Fruit fly (Drosophila melanogaster) whole organism, embryonic: ENCODE measurements around the gene CG6055.

Experiments
- C15 ChIP-seq: fragments of 200-800 bp; sonication (Bioruptor generic); IDR thresholded peaks from 3 replicates; pipeline ENCODE4 v1.3.6; 2022; ENCODE audit warnings: missing biosample characterization, missing genetic modification characterization
- CG1024 ChIP-seq: fragments of 200-800 bp; sonication (Bioruptor generic); IDR thresholded peaks from 2 replicates; pipeline ENCODE4 v1.3.6; 2022; ENCODE audit warnings: missing biosample characterization, missing genetic modification characterization
- CG10543 ChIP-seq: fragments of 200-800 bp; sonication (Bioruptor generic); optimal IDR thresholded peaks from 3 replicates; lab custom pipeline; 2017; ENCODE audit warnings: missing biosample characterization, mild to moderate bottlenecking, missing genetic modification characterization, moderate library complexity
- CG11247 ChIP-seq: fragments of 200-800 bp; sonication (Bioruptor generic); IDR thresholded peaks from 2 replicates; pipeline ENCODE4 v1.3.6; 2022; ENCODE audit warnings: missing biosample characterization, missing genetic modification characterization
- CG14710 ChIP-seq: fragments of 200-800 bp; sonication (Bioruptor generic); optimal IDR thresholded peaks from 3 replicates; lab custom pipeline; 2019; ENCODE audit warnings: missing biosample characterization, mild to moderate bottlenecking, missing genetic modification characterization, moderate library complexity
- CG1529 ChIP-seq: fragments of 200-800 bp; sonication (Bioruptor generic); optimal IDR thresholded peaks from 3 replicates; lab custom pipeline; 2018; ENCODE audit warnings: missing biosample characterization, missing genetic modification characterization
- CG17361 ChIP-seq: fragments of 200-800 bp; sonication (Bioruptor generic); IDR thresholded peaks from 3 replicates; pipeline ENCODE4 v1.3.6; 2022; ENCODE audit warnings: missing biosample characterization, missing genetic modification characterization
- CG18476 ChIP-seq: fragments of 200-800 bp; sonication (Bioruptor generic); optimal IDR thresholded peaks from 2 replicates; lab custom pipeline; 2016; ENCODE audit warnings: missing biosample characterization, mild to moderate bottlenecking, missing genetic modification characterization
- CG2199 ChIP-seq: fragments of 200-800 bp; sonication (Bioruptor generic); IDR thresholded peaks from 3 replicates; pipeline ENCODE4 v1.3.6; 2022; ENCODE audit warnings: missing biosample characterization, missing genetic modification characterization
- CG31365 ChIP-seq: fragments of 200-800 bp; sonication (Bioruptor generic); optimal IDR thresholded peaks from 2 replicates; lab custom pipeline; 2018; ENCODE audit warnings: missing biosample characterization, mild to moderate bottlenecking, missing genetic modification characterization
- CG3407 ChIP-seq: fragments of 200-800 bp; sonication (Bioruptor generic); optimal IDR thresholded peaks from 2 replicates; lab custom pipeline; 2018; ENCODE audit warnings: missing biosample characterization, mild to moderate bottlenecking, missing genetic modification characterization
- CG34422 ChIP-seq: fragments of 200-800 bp; sonication (Bioruptor generic); IDR thresholded peaks from 3 replicates; pipeline ENCODE4 v1.3.6; 2022; ENCODE audit warnings: missing biosample characterization, missing genetic modification characterization
- CG5245 ChIP-seq: fragments of 200-800 bp; sonication (Bioruptor generic); optimal IDR thresholded peaks from 3 replicates; lab custom pipeline; 2016; ENCODE audit warnings: missing biosample characterization, missing genetic modification characterization
- CG6654 ChIP-seq: fragments of 200-800 bp; sonication (Bioruptor generic); optimal IDR thresholded peaks from 2 replicates; lab custom pipeline; 2017; ENCODE audit warnings: missing biosample characterization, mild to moderate bottlenecking, missing genetic modification characterization
- CG6689 ChIP-seq: fragments of 200-800 bp; sonication (Bioruptor generic); IDR thresholded peaks from 2 replicates; pipeline ENCODE4 v1.3.6; 2022; ENCODE audit warnings: missing biosample characterization, missing genetic modification characterization
- CG6791 ChIP-seq: fragments of 200-800 bp; sonication (Bioruptor generic); IDR thresholded peaks from 3 replicates; pipeline ENCODE4 v1.3.6; 2022; ENCODE audit warnings: missing biosample characterization, missing genetic modification characterization; ENCODE audit not compliant: partially characterized antibody
- CG7556 ChIP-seq: fragments of 200-800 bp; sonication (Bioruptor generic); optimal IDR thresholded peaks from 2 replicates; lab custom pipeline; 2017; ENCODE audit warnings: missing biosample characterization, mild to moderate bottlenecking, missing genetic modification characterization
- CG8478 ChIP-seq: fragments of >200 bp; optimal IDR thresholded peaks from 2 replicates; lab custom pipeline; 2018
- CHES-1-like ChIP-seq: fragments of 200-800 bp; sonication (Bioruptor generic); optimal IDR thresholded peaks from 2 replicates; lab custom pipeline; 2016; ENCODE audit warnings: missing biosample characterization, missing genetic modification characterization
- CTCF ChIP-seq: fragments of 200-800 bp; sonication (Bioruptor generic); optimal IDR thresholded peaks from 2 replicates; lab custom pipeline; 2017; ENCODE audit warnings: missing biosample characterization, mild to moderate bottlenecking, missing genetic modification characterization, moderate library complexity
- Dip2 ChIP-seq: fragments of 200-800 bp; sonication (Bioruptor generic); IDR thresholded peaks from 2 replicates; pipeline ENCODE4 v1.3.6; 2022; ENCODE audit warnings: missing biosample characterization, missing genetic modification characterization
- HHEX ChIP-seq: fragments of 200-800 bp; sonication (Bioruptor generic); optimal IDR thresholded peaks from 3 replicates; lab custom pipeline; 2017; ENCODE audit warnings: missing biosample characterization, mild to moderate bottlenecking, missing genetic modification characterization, missing genetic modification reagents
- Kr ChIP-seq: fragments of 200-800 bp; sonication (Bioruptor generic); optimal IDR thresholded peaks from 2 replicates; lab custom pipeline; 2017; ENCODE audit warnings: missing biosample characterization, mild to moderate bottlenecking, missing genetic modification characterization
- Lpt ChIP-seq: fragments of >200 bp; optimal IDR thresholded peaks from 2 replicates; lab custom pipeline; 2018; ENCODE audit warnings: missing biosample characterization, missing genetic modification characterization
- NC2α ChIP-seq: fragments of 200-800 bp; sonication (Bioruptor generic); optimal IDR thresholded peaks from 2 replicates; lab custom pipeline; 2016; ENCODE audit warnings: missing biosample characterization, missing genetic modification characterization
- NFAT ChIP-seq: fragments of 200-800 bp; sonication (Bioruptor generic); IDR thresholded peaks from 2 replicates; pipeline ENCODE4 v1.3.6; 2022; ENCODE audit warnings: missing biosample characterization, missing genetic modification characterization
- Nf-YA ChIP-seq: fragments of 200-800 bp; sonication (Bioruptor generic); IDR thresholded peaks from 2 replicates; pipeline ENCODE4 v1.3.6; 2022; ENCODE audit warnings: missing biosample characterization, missing genetic modification characterization
- Nf-YB ChIP-seq: fragments of 200-800 bp; sonication (Bioruptor generic); optimal IDR thresholded peaks from 3 replicates; lab custom pipeline; 2019; ENCODE audit warnings: missing biosample characterization, mild to moderate bottlenecking, missing genetic modification characterization, moderate library complexity
- TFAM ChIP-seq: fragments of 200-800 bp; sonication (Bioruptor generic); optimal IDR thresholded peaks from 2 replicates; lab custom pipeline; 2017; ENCODE audit warnings: missing biosample characterization, missing genetic modification characterization, inconsistent platforms
- al ChIP-seq: fragments of 200-800 bp; sonication (Bioruptor generic); IDR thresholded peaks from 2 replicates; pipeline ENCODE4 v1.3.6; 2022; ENCODE audit warnings: missing biosample characterization, missing genetic modification characterization
- ase ChIP-seq: fragments of 200-800 bp; sonication (Bioruptor generic); IDR thresholded peaks from 3 replicates; pipeline ENCODE4 v1.3.6; 2022; ENCODE audit warnings: missing biosample characterization, missing genetic modification characterization
- ash1 ChIP-seq: fragments of 200-800 bp; sonication (Bioruptor generic); optimal IDR thresholded peaks from 2 replicates; lab custom pipeline; 2018; ENCODE audit warnings: missing biosample characterization, mild to moderate bottlenecking, missing genetic modification characterization
- az2 ChIP-seq: fragments of 200-800 bp; sonication (Bioruptor generic); optimal IDR thresholded peaks from 3 replicates; lab custom pipeline; 2016; ENCODE audit warnings: missing biosample characterization, missing genetic modification characterization
- cg ChIP-seq: fragments of 200-800 bp; sonication (Bioruptor generic); optimal IDR thresholded peaks from 3 replicates; lab custom pipeline; 2019; ENCODE audit warnings: missing biosample characterization, mild to moderate bottlenecking, missing genetic modification characterization, moderate library complexity
- ci ChIP-seq: fragments of 200-800 bp; sonication (Bioruptor generic); IDR thresholded peaks from 3 replicates; pipeline ENCODE4 v1.3.6; 2022; ENCODE audit warnings: missing biosample characterization, missing genetic modification characterization
- danr ChIP-seq: fragments of 200-800 bp; sonication (Bioruptor generic); IDR thresholded peaks from 2 replicates; pipeline ENCODE4 v1.3.6; 2022; ENCODE audit warnings: missing biosample characterization, missing genetic modification characterization
- dm ChIP-seq: fragments of 200-800 bp; sonication (Bioruptor generic); optimal IDR thresholded peaks from 3 replicates; lab custom pipeline; 2016; ENCODE audit warnings: missing biosample characterization, missing genetic modification characterization
- fd64A ChIP-seq: fragments of 200-800 bp; sonication (Bioruptor generic); optimal IDR thresholded peaks from 3 replicates; lab custom pipeline; 2018; ENCODE audit warnings: missing biosample characterization, mild to moderate bottlenecking, missing genetic modification characterization
- fd96Cb ChIP-seq: fragments of 200-800 bp; sonication (Bioruptor generic); optimal IDR thresholded peaks from 2 replicates; lab custom pipeline; 2018; ENCODE audit warnings: missing biosample characterization, mild to moderate bottlenecking, missing genetic modification characterization, moderate library complexity
- fu2 ChIP-seq: fragments of 200-800 bp; sonication (Bioruptor generic); optimal IDR thresholded peaks from 2 replicates; lab custom pipeline; 2016; ENCODE audit warnings: missing biosample characterization, missing genetic modification characterization
- gem ChIP-seq: fragments of 200-800 bp; sonication (Bioruptor generic); optimal IDR thresholded peaks from 2 replicates; lab custom pipeline; 2019; ENCODE audit warnings: missing biosample characterization, mild to moderate bottlenecking, missing genetic modification characterization, moderate library complexity
- knrl ChIP-seq: fragments of 200-800 bp; sonication (Bioruptor generic); IDR thresholded peaks from 3 replicates; pipeline ENCODE4 v1.3.6; 2022; ENCODE audit warnings: missing biosample characterization, missing genetic modification characterization; ENCODE audit not compliant: partially characterized antibody
- lola ChIP-seq, 3 experiments: fragments of >200 bp in 2 of 3; fragments of 200-800 bp in 1 of 3; sonication (Bioruptor generic) in 1 of 3; optimal IDR thresholded peaks; 2 replicates each; lab custom pipeline; 2017 to 2019; ENCODE audit warnings: missing biosample characterization in 3 of 3, missing genetic modification characterization in 3 of 3, mild to moderate bottlenecking in 1 of 3, moderate library complexity in 1 of 3
- nau ChIP-seq: fragments of 200-800 bp; sonication (Bioruptor generic); optimal IDR thresholded peaks from 3 replicates; lab custom pipeline; 2017; ENCODE audit warnings: missing biosample characterization, mild to moderate bottlenecking, missing genetic modification characterization, missing genetic modification reagents
- oc ChIP-seq: fragments of 200-800 bp; sonication (Bioruptor generic); optimal IDR thresholded peaks from 2 replicates; lab custom pipeline; 2018; ENCODE audit warnings: missing biosample characterization, mild to moderate bottlenecking, missing genetic modification characterization, moderate library complexity
- pho ChIP-seq: fragments of 200-800 bp; sonication (Bioruptor generic); optimal IDR thresholded peaks from 2 replicates; lab custom pipeline; 2016; ENCODE audit warnings: missing biosample characterization, missing genetic modification characterization
- pum ChIP-seq: fragments of 200-800 bp; sonication (Bioruptor generic); optimal IDR thresholded peaks from 2 replicates; lab custom pipeline; 2016; ENCODE audit warnings: missing biosample characterization, missing genetic modification characterization
- repo ChIP-seq: fragments of 200-800 bp; sonication (Bioruptor generic); optimal IDR thresholded peaks from 2 replicates; lab custom pipeline; 2016; ENCODE audit warnings: missing biosample characterization, missing genetic modification characterization
- tup ChIP-seq: fragments of 200-800 bp; sonication (Bioruptor generic); optimal IDR thresholded peaks from 2 replicates; lab custom pipeline; 2016; ENCODE audit warnings: missing biosample characterization, mild to moderate bottlenecking, missing genetic modification characterization, moderate library complexity
- zen ChIP-seq: fragments of 200-800 bp; sonication (Bioruptor generic); optimal IDR thresholded peaks from 3 replicates; lab custom pipeline; 2018; ENCODE audit warnings: missing biosample characterization, mild to moderate bottlenecking, missing genetic modification characterization, moderate library complexity

CG6055 gene

DNA sequence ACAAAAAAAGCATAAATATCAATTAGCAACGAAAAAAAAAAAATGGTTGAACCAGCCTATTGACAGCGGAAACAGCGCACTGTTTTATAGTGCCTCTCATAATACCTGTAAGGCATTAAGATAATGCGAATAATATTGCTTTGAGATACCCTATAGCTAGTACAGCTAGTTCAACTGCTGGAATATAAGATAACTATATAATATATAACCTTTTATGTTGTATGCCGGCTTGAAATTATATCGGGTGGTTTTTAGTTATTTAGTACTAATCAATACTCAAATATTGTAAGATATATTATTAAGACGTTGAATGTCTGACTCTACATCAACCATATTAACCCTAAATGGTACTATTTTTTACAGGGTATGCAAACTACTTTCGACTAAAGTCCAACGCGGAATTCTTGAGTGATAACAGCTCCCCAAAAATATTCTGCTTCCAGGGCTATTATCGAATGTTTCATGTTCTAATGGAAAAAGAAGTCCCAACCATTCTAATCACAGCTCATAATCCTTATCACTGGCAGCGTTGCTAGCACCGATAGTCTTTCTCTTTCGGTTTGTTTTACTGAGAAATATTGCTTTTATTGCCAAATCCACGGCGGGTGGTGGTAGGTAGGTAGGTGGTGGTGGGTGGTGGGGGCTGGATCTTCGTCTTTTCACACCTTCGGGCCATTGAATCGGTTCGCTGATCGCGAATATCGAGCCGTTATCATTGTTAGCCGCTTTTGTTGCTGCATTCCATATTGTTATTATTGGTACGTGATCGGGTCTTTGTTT, 32.2 kb upstream of the CG6055 start (continued):
- TF ChIP-seq CG2199 (GFP tag; lab: Robert Waterston, UW) (no peak), CHES-1-like (GFP tag; lab: Kevin White, UChicago) (no peak), repo (no peak), CG31365 (no peak), ci (GFP tag; lab: Robert Waterston, UW) (peak; percentile 75; the same call in 2 of the 3 replicates), Dip2 (no peak), CG18476 (GFP tag; lab: Kevin White, UChicago) (peak; percentile 71), pum (no peak), lola (GFP tag; optimal IDR thresholded peaks at IDR 0.05; lab: Kevin White, UChicago) (peak in 1 of 3 experiments; percentile 32), CG14710 (tag; lab: Kevin White, UChicago) (no peak), CG6654 (GFP tag; lab: Kevin White, UChicago) (no peak), CG6791 (GFP tag; lab: Robert Waterston, UW) (no peak), knrl (no peak), CG7556 (peak; percentile 82), pho (GFP tag; lab: Kevin White, UChicago) (peak; percentile 51), gem (tag; lab: Kevin White, UChicago) (peak; percentile 89), ash1 (GFP tag; lab: Kevin White, UChicago) (no peak), Nf-YA (GFP tag; lab: Robert Waterston, UW) (peak; percentile 62; the same call in 1 of the 2 replicates), CG17361 (GFP tag; lab: Robert Waterston, UW) (peak; percentile 69), NFAT (peak; percentile 62; the same call in 1 of the 2 replicates), oc (peak; percentile 48), fd64A (GFP tag; lab: Kevin White, UChicago) (no peak), CG6689 (GFP tag; lab: Robert Waterston, UW) (peak; percentile 46; the same call in 1 of the 2 replicates), CTCF (GFP tag; lab: Kevin White, UChicago) (no peak), Kr (GFP tag; lab: Kevin White, UChicago) (no peak), zen (tag; lab: Kevin White, UChicago) (no peak), CG1024 (GFP tag; lab: Robert Waterston, UW) (0 out of 2 replicates have a peak, but pooled peaks have one; percentile 45), ase (GFP tag; lab: Robert Waterston, UW) (0 out of 3 replicates have a peak, but pooled peaks have one; percentile 28), fu2 (GFP tag; lab: Kevin White, UChicago) (no peak), HHEX (peak; percentile 64), az2 (no peak), nau (GFP tag; lab: Kevin White, UChicago) (peak; percentile 41), CG34422 (peak; percentile 50; the same call in 1 of the 3 replicates), dm (GFP tag; lab: Kevin White, UChicago) (no peak), CG5245 (GFP tag; lab: Kevin White, UChicago) (no peak), NC2α (no peak), C15 (GFP tag; lab: Robert Waterston, UW) (peak; percentile 75; the same call in 2 of the 3 replicates), Lpt (GFP tag; lab: Kevin White, UChicago) (no peak), CG1529 (GFP tag; lab: Kevin White, UChicago) (no peak), CG3407 (peak; percentile 19), danr (peak; percentile 43; the same call in 1 of the 2 replicates), CG10543 (GFP tag; lab: Kevin White, UChicago) (peak; percentile 59), CG8478 (lab: Kevin White, UChicago) (no peak), tup (GFP tag; lab: Kevin White, UChicago) (no peak), CG11247 (GFP tag; lab: Robert Waterston, UW) (peak; percentile 83), cg (GFP tag; lab: Kevin White, UChicago) (no peak), fd96Cb (tag; lab: Kevin White, UChicago) (peak; percentile 63), Nf-YB (GFP tag; lab: Kevin White, UChicago) (peak; percentile 37), TFAM (no peak), al (GFP tag; lab: Robert Waterston, UW) (peak; percentile 88)
